Worm (Caenorhabditis elegans): ENCODE measurements around the gene srbc-21.

DNA sequence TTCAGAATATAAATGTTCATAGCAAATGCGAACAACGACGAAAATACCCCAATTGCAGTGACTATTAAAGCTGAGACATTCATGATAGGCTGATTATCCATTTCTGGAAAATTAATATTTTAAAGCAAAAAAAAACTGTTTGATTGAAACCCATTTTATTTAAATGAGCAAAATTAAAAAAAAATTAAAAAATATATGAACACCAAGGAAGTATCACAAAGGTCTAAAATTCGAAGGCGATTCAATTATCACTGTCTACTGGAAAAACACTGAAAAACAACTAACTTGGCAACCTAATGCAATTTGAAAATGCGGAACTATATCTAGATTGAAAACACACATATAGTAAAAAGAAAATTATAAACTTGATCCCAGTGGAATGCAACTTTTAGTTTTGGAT, 35.8 kb downstream of the srbc-21 start, which contains the start of gene srbc-42:
- no peak for TF ChIP-seq ceh-62 (tag; optimal IDR thresholded peaks at IDR 0.05)
- no peak for TF ChIP-seq ama-1 (optimal IDR thresholded peaks at IDR 0.05)
- no peak for TF ChIP-seq Y5F2A.4 (GFP tag; optimal IDR thresholded peaks at IDR 0.05)

Measured in whole organism, L4 larva.